Worm (Caenorhabditis elegans): ENCODE data around the gene pfd-4.

Gene pfd-4

DNA sequence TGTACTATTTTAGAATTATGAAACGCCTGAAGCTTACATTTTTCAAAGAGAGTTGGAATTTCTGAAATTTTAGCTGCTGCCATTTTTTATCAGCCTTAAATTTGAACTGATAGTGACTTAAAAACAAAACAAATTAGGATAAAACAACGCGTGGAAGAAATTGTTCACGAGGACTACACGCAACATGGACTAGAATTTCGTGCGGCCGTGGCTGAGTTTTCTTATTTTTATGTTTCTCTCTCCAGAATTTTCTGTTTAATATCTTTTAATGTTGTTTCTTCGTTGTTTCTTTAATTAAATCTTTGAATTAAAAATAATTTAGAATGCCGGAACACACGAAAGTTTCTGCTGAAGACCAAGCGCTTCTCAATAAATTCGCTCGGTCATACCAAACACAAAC lies at the start of gene pfd-4, which contains the start of the genes B0035.3 and B0035.22:
Gene pfd-4 (plus strand): TSS at position 323 of the 400 bp plus-strand sequence.
Gene B0035.3 (minus strand): TSS at position 114 of the 400 bp plus-strand sequence.
Gene B0035.22 (plus strand): TSS at position 269 of the 400 bp plus-strand sequence.
- TF ChIP-seq ztf-23 (GFP tag; IDR thresholded peaks at IDR 0.05) = no peak
- TF ChIP-seq med-1 (GFP tag; optimal IDR thresholded peaks at IDR 0.05; ENCODE audit: insufficient read depth) = no peak
- TF ChIP-seq tab-1 (GFP tag; IDR thresholded peaks at IDR 0.05) = no peak
- TF ChIP-seq flt-1 (GFP tag; IDR thresholded peaks at IDR 0.05) = no peak
- TF ChIP-seq ref-1 (GFP tag; conservative IDR thresholded peaks at IDR 0.05) = no peak
- TF ChIP-seq ztf-29 (GFP tag; IDR thresholded peaks at IDR 0.05) = no peak
- no peak for TF ChIP-seq klf-2 (GFP tag; conservative IDR thresholded peaks at IDR 0.05)
- TF ChIP-seq cog-1 (tag; optimal IDR thresholded peaks at IDR 0.05) = no peak
- TF ChIP-seq T22C8.4 (GFP tag; IDR thresholded peaks at IDR 0.05) = no peak

DNA sequence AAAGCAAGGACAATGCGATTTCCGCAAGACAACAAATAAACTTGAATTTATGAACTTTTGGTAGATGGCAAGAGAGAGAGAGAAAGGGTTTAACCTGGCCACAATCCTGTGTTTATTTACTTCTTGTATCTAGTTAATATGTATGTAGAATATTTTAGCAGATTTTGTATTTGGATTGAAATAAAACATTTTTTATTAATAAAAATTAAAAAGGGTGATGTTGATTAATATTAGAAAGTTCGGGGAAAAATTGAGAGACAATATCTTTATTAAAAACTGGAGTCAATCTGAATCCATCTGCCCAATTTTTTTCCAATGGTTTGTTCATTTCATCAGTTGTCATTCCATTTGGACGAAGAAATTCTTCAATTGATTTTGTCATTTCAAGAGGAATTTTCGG lies 48.9 kb upstream of the pfd-4 start, which contains the start of gene col-127:
Gene col-127 (minus strand): TSS at position 101 of the 400 bp plus-strand sequence.
- no peak for TF ChIP-seq tab-1 (GFP tag; IDR thresholded peaks at IDR 0.05)
- TF ChIP-seq med-1 (GFP tag; optimal IDR thresholded peaks at IDR 0.05; ENCODE audit: insufficient read depth) = no peak
- TF ChIP-seq ref-1 (GFP tag; conservative IDR thresholded peaks at IDR 0.05) = no peak
- TF ChIP-seq klf-2 (GFP tag; conservative IDR thresholded peaks at IDR 0.05) = no peak
- no peak for TF ChIP-seq ztf-23 (GFP tag; IDR thresholded peaks at IDR 0.05)
- no peak for TF ChIP-seq T22C8.4 (GFP tag; IDR thresholded peaks at IDR 0.05)

DNA sequence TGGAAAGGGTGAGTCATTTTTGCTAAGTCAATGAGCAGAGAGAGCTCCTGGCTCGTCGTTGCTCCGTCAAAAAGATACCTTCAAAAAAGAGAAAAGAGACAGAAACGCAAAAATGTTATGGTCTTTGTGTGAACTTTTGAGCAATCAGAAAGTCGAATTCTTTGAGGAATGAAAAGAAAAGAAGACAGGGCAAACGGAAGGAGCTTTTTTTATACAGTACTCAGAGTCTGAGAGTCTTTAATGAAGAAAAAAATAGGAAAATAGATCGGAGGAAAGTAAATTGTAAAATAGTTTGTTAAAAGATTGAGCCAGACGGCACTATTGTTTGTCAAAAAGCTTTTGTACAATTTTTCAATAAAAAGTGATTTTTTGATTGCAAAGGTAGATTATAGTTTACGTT lies 45.5 kb upstream of the pfd-4 start:
- TF ChIP-seq klf-2 (GFP tag; conservative IDR thresholded peaks at IDR 0.05) (no peak), ztf-23 (GFP tag; IDR thresholded peaks at IDR 0.05) (no peak)

DNA sequence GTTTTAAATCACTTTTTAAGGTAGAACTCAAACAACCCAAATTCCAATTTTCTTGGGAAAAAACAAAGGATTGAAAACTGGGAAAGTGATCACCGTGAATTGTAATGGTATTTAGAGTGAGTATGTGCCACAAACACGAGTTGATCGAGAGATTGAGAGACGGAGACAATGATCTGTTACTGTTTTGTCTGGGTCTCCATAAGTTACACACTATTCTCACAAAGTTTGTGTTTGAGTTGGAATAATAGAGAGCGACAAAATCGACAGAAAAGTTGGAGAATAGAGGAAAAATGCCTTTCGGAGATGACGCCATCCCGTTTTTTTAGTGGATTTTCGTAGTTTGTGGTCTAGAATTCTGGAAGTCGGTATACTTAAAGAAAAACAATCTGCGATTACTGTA lies 43.7 kb upstream of the pfd-4 start, which contains the start of gene nhr-7:
Gene nhr-7 (minus strand): TSS at position 101 of the 400 bp plus-strand sequence.
- TF ChIP-seq ztf-23 (GFP tag; IDR thresholded peaks at IDR 0.05) (no peak), med-1 (GFP tag; optimal IDR thresholded peaks at IDR 0.05; ENCODE audit: insufficient read depth) (no peak), T22C8.4 (GFP tag; IDR thresholded peaks at IDR 0.05) (no peak), ref-1 (GFP tag; conservative IDR thresholded peaks at IDR 0.05) (no peak), cog-1 (tag; optimal IDR thresholded peaks at IDR 0.05) (no peak), klf-2 (GFP tag; conservative IDR thresholded peaks at IDR 0.05) (no peak), flt-1 (GFP tag; IDR thresholded peaks at IDR 0.05) (no peak), ztf-29 (GFP tag; IDR thresholded peaks at IDR 0.05) (no peak), tab-1 (GFP tag; IDR thresholded peaks at IDR 0.05) (no peak)

DNA sequence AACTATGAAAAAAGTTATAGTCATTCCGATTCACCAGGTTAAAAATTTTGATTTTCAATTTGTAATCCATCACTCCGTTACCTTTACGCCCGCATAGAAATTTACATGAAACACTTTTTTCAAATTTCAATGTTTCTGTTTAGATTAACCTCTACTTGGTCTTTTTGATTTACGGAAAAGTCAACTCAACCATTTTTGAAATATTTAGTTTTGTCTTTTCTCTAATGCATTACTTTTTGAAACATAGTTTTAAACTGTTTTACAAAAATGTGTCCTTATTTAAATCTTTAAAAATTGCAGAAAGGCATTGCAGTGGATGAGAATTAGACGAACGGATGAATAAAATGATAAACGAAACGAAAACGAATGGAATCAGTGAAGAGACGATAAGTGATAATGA lies 41.9 kb upstream of the pfd-4 start, which contains the start of gene gtl-2:
Gene gtl-2 (plus strand): TSS at position 301 of the 400 bp plus-strand sequence.
- TF ChIP-seq ztf-29 (GFP tag; IDR thresholded peaks at IDR 0.05) (no peak), ref-1 (GFP tag; conservative IDR thresholded peaks at IDR 0.05) (no peak), ztf-23 (GFP tag; IDR thresholded peaks at IDR 0.05) (no peak), tab-1 (GFP tag; IDR thresholded peaks at IDR 0.05) (no peak), cog-1 (tag; optimal IDR thresholded peaks at IDR 0.05) (no peak), T22C8.4 (GFP tag; IDR thresholded peaks at IDR 0.05) (no peak), klf-2 (GFP tag; conservative IDR thresholded peaks at IDR 0.05) (no peak), flt-1 (GFP tag; IDR thresholded peaks at IDR 0.05) (no peak), med-1 (GFP tag; optimal IDR thresholded peaks at IDR 0.05; ENCODE audit: insufficient read depth) (no peak)

DNA sequence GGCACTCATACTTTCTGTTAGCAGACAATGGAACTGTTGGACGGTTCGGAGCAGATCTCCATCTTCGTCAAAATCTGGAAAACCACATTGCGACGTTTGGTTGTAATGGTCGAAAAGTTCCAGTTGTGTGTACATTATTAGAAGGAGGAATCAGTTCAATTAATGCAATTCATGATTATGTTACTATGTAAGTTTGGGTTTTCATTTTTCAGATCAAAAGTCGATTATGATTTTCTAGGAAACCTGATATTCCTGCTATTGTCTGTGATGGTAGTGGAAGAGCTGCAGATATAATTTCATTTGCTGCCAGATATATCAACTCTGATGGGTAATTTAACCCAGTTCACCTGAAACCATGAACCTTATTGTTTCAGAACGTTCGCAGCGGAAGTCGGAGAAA lies 39.0 kb upstream of the pfd-4 start:
- TF ChIP-seq T22C8.4 (GFP tag; IDR thresholded peaks at IDR 0.05) (no peak), ztf-29 (GFP tag; IDR thresholded peaks at IDR 0.05) (no peak), klf-2 (GFP tag; conservative IDR thresholded peaks at IDR 0.05) (no peak), flt-1 (GFP tag; IDR thresholded peaks at IDR 0.05) (no peak), cog-1 (tag; optimal IDR thresholded peaks at IDR 0.05) (no peak), ref-1 (GFP tag; conservative IDR thresholded peaks at IDR 0.05) (no peak), ztf-23 (GFP tag; IDR thresholded peaks at IDR 0.05) (no peak), med-1 (GFP tag; optimal IDR thresholded peaks at IDR 0.05; ENCODE audit: insufficient read depth) (no peak), tab-1 (GFP tag; IDR thresholded peaks at IDR 0.05) (no peak)

DNA sequence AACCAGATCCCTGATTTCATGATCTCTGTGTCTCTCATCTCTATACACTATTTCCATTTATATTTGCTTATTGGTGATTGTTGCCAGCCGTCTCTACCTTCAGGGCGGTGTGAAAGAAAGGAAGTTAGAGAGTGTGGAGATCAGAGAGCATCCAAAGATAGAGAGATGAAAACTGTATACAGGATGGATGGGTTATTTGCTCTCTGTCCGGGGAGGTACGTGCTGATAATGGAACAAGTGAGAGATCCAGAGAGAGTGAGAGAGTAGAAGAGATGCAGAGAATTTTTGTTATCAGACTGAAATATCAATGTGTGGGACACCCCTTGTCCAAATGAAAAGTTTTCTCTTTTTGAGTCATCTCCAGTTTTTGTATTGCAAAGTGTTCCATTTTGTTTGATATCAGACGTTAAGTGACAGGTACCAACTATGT lies 30.9 kb upstream of the pfd-4 start:
- TF ChIP-seq klf-2 (GFP tag; conservative IDR thresholded peaks at IDR 0.05) (no peak), med-1 (GFP tag; optimal IDR thresholded peaks at IDR 0.05; ENCODE audit: insufficient read depth) (no peak), T22C8.4 (GFP tag; IDR thresholded peaks at IDR 0.05) (no peak), cog-1 (tag; optimal IDR thresholded peaks at IDR 0.05) (no peak), flt-1 (GFP tag; IDR thresholded peaks at IDR 0.05) (no peak), ztf-23 (GFP tag; IDR thresholded peaks at IDR 0.05) (no peak), ztf-29 (GFP tag; IDR thresholded peaks at IDR 0.05) (no peak), tab-1 (GFP tag; IDR thresholded peaks at IDR 0.05) (no peak), ref-1 (GFP tag; conservative IDR thresholded peaks at IDR 0.05) (no peak)

DNA sequence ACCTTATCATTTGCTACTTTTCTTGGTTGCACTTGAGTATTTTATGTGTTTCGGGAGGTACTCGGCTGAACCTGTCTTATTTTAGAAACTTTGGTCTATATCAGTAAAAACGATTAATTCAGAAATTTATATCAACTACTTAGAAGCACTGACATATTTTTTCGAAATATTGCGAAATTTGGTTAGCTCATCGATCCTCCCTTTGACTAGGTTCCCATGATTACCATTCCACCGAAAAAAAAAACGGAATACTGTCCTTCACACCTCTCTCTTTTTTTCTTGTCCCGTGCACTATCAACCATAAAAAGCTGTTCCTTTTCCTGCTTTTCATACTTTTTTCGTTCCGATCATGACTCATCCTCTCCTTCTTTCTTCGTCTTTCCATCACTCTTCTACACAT lies 29.8 kb upstream of the pfd-4 start:
- TF ChIP-seq cog-1 (tag; optimal IDR thresholded peaks at IDR 0.05) (no peak), tab-1 (GFP tag; IDR thresholded peaks at IDR 0.05) (no peak), med-1 (GFP tag; optimal IDR thresholded peaks at IDR 0.05; ENCODE audit: insufficient read depth) (no peak), ztf-23 (GFP tag; IDR thresholded peaks at IDR 0.05) (no peak), T22C8.4 (GFP tag; IDR thresholded peaks at IDR 0.05) (no peak), flt-1 (GFP tag; IDR thresholded peaks at IDR 0.05) (no peak), klf-2 (GFP tag; conservative IDR thresholded peaks at IDR 0.05) (no peak), ref-1 (GFP tag; conservative IDR thresholded peaks at IDR 0.05) (no peak), ztf-29 (GFP tag; IDR thresholded peaks at IDR 0.05) (no peak)

DNA sequence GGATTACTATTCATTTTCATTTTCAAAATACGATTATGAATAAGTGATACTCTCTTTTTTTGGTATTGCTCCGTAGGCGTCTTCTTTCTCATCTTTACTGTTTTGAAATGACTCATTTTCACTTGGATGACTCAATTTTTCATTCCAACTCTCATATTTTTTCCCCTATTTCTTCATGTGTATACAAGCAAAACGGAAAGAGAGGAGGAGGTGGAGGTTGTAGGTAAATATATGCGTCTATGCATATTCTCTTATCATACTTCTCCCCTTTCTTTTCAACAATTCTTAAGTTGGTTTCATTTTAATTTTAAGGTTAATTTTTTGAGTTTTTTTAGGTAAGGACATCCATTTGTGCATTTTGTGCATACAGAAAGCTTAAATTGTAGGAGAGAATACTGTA lies 28.9 kb upstream of the pfd-4 start:
- no peak for TF ChIP-seq cog-1 (tag; optimal IDR thresholded peaks at IDR 0.05)
- no peak for TF ChIP-seq T22C8.4 (GFP tag; IDR thresholded peaks at IDR 0.05)
- no peak for TF ChIP-seq tab-1 (GFP tag; IDR thresholded peaks at IDR 0.05)
- no peak for TF ChIP-seq ztf-29 (GFP tag; IDR thresholded peaks at IDR 0.05)
- no peak for TF ChIP-seq klf-2 (GFP tag; conservative IDR thresholded peaks at IDR 0.05)
- TF ChIP-seq med-1 (GFP tag; optimal IDR thresholded peaks at IDR 0.05; ENCODE audit: insufficient read depth) = no peak
- TF ChIP-seq flt-1 (GFP tag; IDR thresholded peaks at IDR 0.05) = no peak
- no peak for TF ChIP-seq ref-1 (GFP tag; conservative IDR thresholded peaks at IDR 0.05)
- TF ChIP-seq ztf-23 (GFP tag; IDR thresholded peaks at IDR 0.05) = no peak

DNA sequence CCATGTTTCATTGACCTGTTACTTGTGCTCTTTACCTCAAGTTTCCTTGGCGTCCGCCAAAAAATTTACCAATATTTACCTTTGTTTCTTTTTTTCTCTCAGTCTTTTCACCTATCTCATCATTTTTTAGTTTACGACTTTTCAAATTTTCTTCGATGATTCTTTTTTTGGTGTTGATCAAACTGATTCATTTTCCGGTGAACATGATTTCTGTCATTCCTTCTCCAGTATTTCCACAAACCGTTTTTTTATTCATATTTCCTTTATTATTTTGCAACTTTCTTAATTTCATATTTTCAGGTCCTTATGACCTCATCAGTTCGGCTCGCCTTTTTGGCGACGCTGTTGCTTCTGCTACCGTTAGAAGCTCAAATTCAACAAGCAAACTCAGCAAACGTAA lies 27.5 kb upstream of the pfd-4 start, which contains the start of gene F54D1.6:
Gene F54D1.6 (plus strand): TSS at position 301 of the 400 bp plus-strand sequence.
- TF ChIP-seq ref-1 (GFP tag; conservative IDR thresholded peaks at IDR 0.05) (no peak), klf-2 (GFP tag; conservative IDR thresholded peaks at IDR 0.05) (no peak), ztf-23 (GFP tag; IDR thresholded peaks at IDR 0.05) (no peak), ztf-29 (GFP tag; IDR thresholded peaks at IDR 0.05) (no peak), med-1 (GFP tag; optimal IDR thresholded peaks at IDR 0.05; ENCODE audit: insufficient read depth) (no peak), T22C8.4 (GFP tag; IDR thresholded peaks at IDR 0.05) (no peak), tab-1 (GFP tag; IDR thresholded peaks at IDR 0.05) (no peak), flt-1 (GFP tag; IDR thresholded peaks at IDR 0.05) (no peak), cog-1 (tag; optimal IDR thresholded peaks at IDR 0.05) (no peak)
